Fruit fly (Drosophila melanogaster): ENCODE results near the gene Sfmbt.

Sfmbt gene

DNA sequence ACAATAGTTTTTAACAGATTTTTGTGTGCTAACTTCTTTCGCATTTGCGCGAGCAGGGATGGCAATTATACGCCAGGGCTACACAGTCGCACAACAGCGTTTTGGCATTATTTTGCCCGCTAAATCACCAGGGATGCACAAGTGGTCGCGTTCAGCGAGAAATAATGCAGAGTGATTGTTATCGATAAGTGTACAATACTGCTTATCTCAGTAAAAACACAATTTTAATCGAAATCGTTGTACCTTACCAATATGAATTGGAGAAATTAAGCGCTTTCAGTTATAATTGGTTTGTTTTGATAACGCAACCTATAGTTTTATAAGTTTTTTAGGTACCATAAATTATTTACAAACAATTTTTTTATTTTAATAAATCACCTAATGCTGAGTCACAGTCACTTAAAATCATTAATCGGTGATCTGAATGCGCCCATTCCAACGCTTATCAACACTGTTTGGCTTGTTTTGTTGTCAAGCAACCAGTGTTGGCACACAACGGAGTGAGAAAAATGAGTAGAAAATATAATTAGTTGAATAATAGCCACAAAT is at the start of gene Sfmbt, which contains the start of gene CG5439 (continued):
- peak; percentile 92 for TF ChIP-seq CG2120 (GFP tag; optimal IDR thresholded peaks at IDR 0.05)
- TF ChIP-seq CG14667 (GFP tag; IDR thresholded peaks at IDR 0.05), result peak; percentile 64; the same call in 1 of the 2 replicates
- TF ChIP-seq MESR4 (GFP tag; optimal IDR thresholded peaks at IDR 0.05), result no peak
- TF ChIP-seq CG10654 (GFP tag; optimal IDR thresholded peaks at IDR 0.05), result peak; percentile 67
- no peak for TF ChIP-seq CG1529 (GFP tag; optimal IDR thresholded peaks at IDR 0.05)
- peak; percentile 77 for TF ChIP-seq sisA (GFP tag; IDR thresholded peaks at IDR 0.05)
- TF ChIP-seq gcm2 (GFP tag; optimal IDR thresholded peaks at IDR 0.05), result no peak
- peak; percentile 42; the same call in 1 of the 3 replicates for TF ChIP-seq ken (GFP tag; IDR thresholded peaks at IDR 0.05)
- no peak for TF ChIP-seq tna (GFP tag; IDR thresholded peaks at IDR 0.05; ENCODE audit: partially characterized antibody)
- TF ChIP-seq peb (GFP tag; IDR thresholded peaks at IDR 0.05), result 0 out of 2 replicates have a peak, but pooled peaks have one; percentile 28
- 0 out of 2 replicates have a peak, but pooled peaks have one; percentile 33 for TF ChIP-seq CG8765 (GFP tag; IDR thresholded peaks at IDR 0.05)
- TF ChIP-seq shn (GFP tag; optimal IDR thresholded peaks at IDR 0.05), result peak; percentile 83
- TF ChIP-seq ac (GFP tag; optimal IDR thresholded peaks at IDR 0.05), result peak; percentile 17
- no peak for TF ChIP-seq CG11504 (tag; optimal IDR thresholded peaks at IDR 0.05)
- no peak for TF ChIP-seq CG4707 (GFP tag; optimal IDR thresholded peaks at IDR 0.05)
- TF ChIP-seq pan (optimal IDR thresholded peaks at IDR 0.05), result no peak
- peak in 1 of 2 experiments; percentile 15 for TF ChIP-seq pan (GFP tag; optimal IDR thresholded peaks at IDR 0.05 in 1 of 2, IDR thresholded peaks at IDR 0.05 in 1 of 2)
- peak; percentile 81 for TF ChIP-seq CG3847 (GFP tag; IDR thresholded peaks at IDR 0.05)
- TF ChIP-seq sug (tag; optimal IDR thresholded peaks at IDR 0.05), result peak; percentile 85
- 0 out of 3 replicates have a peak, but pooled peaks have one; percentile 26 for TF ChIP-seq Optix (GFP tag; IDR thresholded peaks at IDR 0.05)
- peak; percentile 88 for TF ChIP-seq CG4617 (GFP tag; optimal IDR thresholded peaks at IDR 0.05; ENCODE audit: borderline replicate concordance)
- no peak for TF ChIP-seq Asciz (GFP tag; optimal IDR thresholded peaks at IDR 0.05)
- peak; percentile 79 for TF ChIP-seq Camta (GFP tag; optimal IDR thresholded peaks at IDR 0.05)
- TF ChIP-seq Ptx1 (GFP tag; IDR thresholded peaks at IDR 0.05), result peak; percentile 67
- TF ChIP-seq CG4820 (GFP tag; optimal IDR thresholded peaks at IDR 0.05), result peak; percentile 73
- TF ChIP-seq tin (GFP tag; optimal IDR thresholded peaks at IDR 0.05), result peak; percentile 77
- TF ChIP-seq CG14441 (GFP tag; IDR thresholded peaks at IDR 0.05), result peak; percentile 71
- TF ChIP-seq CG2875 (GFP tag; optimal IDR thresholded peaks at IDR 0.05), result no peak
- TF ChIP-seq CG8388 (GFP tag; optimal IDR thresholded peaks at IDR 0.05), result peak; percentile 65
- peak; percentile 86 for TF ChIP-seq mam (GFP tag; optimal IDR thresholded peaks at IDR 0.05)
- no peak for TF ChIP-seq nau (GFP tag; optimal IDR thresholded peaks at IDR 0.05)
- TF ChIP-seq sens-2 (GFP tag; IDR thresholded peaks at IDR 0.05), result no peak
- peak; percentile 82 for TF ChIP-seq CG2712 (tag; optimal IDR thresholded peaks at IDR 0.05)
- TF ChIP-seq CG4404 (GFP tag; IDR thresholded peaks at IDR 0.05), result peak; percentile 49; the same call in 1 of the 2 replicates
- 0 out of 2 replicates have a peak, but pooled peaks have one; percentile 11 for TF ChIP-seq CG10959 (GFP tag; IDR thresholded peaks at IDR 0.05)
- TF ChIP-seq Fer1 (GFP tag; optimal IDR thresholded peaks at IDR 0.05), result peak; percentile 73
- TF ChIP-seq fu2 (GFP tag; optimal IDR thresholded peaks at IDR 0.05), result peak; percentile 88
- TF ChIP-seq CG7556 (GFP tag; optimal IDR thresholded peaks at IDR 0.05), result no peak
- TF ChIP-seq dan (GFP tag; IDR thresholded peaks at IDR 0.05), result no peak
- TF ChIP-seq CG12071 (GFP tag; optimal IDR thresholded peaks at IDR 0.05), result no peak
- no peak for TF ChIP-seq Lpt (GFP tag; optimal IDR thresholded peaks at IDR 0.05)
- TF ChIP-seq CG12769 (tag; optimal IDR thresholded peaks at IDR 0.05), result no peak
- TF ChIP-seq NC2β (GFP tag; optimal IDR thresholded peaks at IDR 0.05), result peak; percentile 57
- no peak for TF ChIP-seq CG5180 (GFP tag; optimal IDR thresholded peaks at IDR 0.05)
- peak; percentile 70 for TF ChIP-seq Mrtf (GFP tag; IDR thresholded peaks at IDR 0.05)
- peak; percentile 53 for TF ChIP-seq amos (GFP tag; IDR thresholded peaks at IDR 0.05; ENCODE audit: partially characterized antibody)
- TF ChIP-seq repo (GFP tag; optimal IDR thresholded peaks at IDR 0.05), result peak; percentile 43
- TF ChIP-seq CrebB (tag; optimal IDR thresholded peaks at IDR 0.05), result no peak
- peak; percentile 77 for TF ChIP-seq zen (tag; optimal IDR thresholded peaks at IDR 0.05)
- peak; percentile 90 for TF ChIP-seq CG9932 (GFP tag; IDR thresholded peaks at IDR 0.05)
- peak; percentile 89 for TF ChIP-seq Hr3 (GFP tag; optimal IDR thresholded peaks at IDR 0.05)
